Worm (Caenorhabditis elegans) whole organism, L3 larva: ENCODE results near the gene nspc-19.
"Not testable (repeated sequence)": the region's sequence is repeated elsewhere in the genome, so short reads cannot be mapped to it uniquely, and the experiment has no call there.

ENCODE experiments used
- R02D3.7 ChIP-seq: fragments of 150-350 bp; optimal IDR thresholded peaks from 2 replicates; lab custom pipeline; 2014; ENCODE audit warnings: missing biosample characterization, missing genetic modification characterization
- ZK546.5 ChIP-seq: sonication (generic microtip); optimal IDR thresholded peaks from 2 replicates; lab custom pipeline; 2017; ENCODE audit warnings: missing biosample characterization, missing genetic modification characterization
- aly-2 ChIP-seq: fragments of 150-350 bp; optimal IDR thresholded peaks from 2 replicates; lab custom pipeline; 2014; ENCODE audit warnings: missing biosample characterization, missing genetic modification characterization
- ama-1 ChIP-seq: fragments of 150-350 bp; optimal IDR thresholded peaks from 2 replicates; lab custom pipeline; 2018
- ceh-16 ChIP-seq: sonication (generic microtip); optimal IDR thresholded peaks from 2 replicates; lab custom pipeline; 2017; ENCODE audit warnings: missing biosample characterization, missing genetic modification characterization
- ceh-28 ChIP-seq: fragments of 150-350 bp; optimal IDR thresholded peaks from 2 replicates; lab custom pipeline; 2014; ENCODE audit warnings: missing biosample characterization, missing genetic modification reagents, missing genetic modification characterization
- ceh-82 ChIP-seq: fragments of 150-350 bp; optimal IDR thresholded peaks from 2 replicates; lab custom pipeline; 2014; ENCODE audit warnings: missing biosample characterization, missing genetic modification characterization
- ceh-9 ChIP-seq: sonication (generic microtip); optimal IDR thresholded peaks from 2 replicates; lab custom pipeline; 2018; ENCODE audit warnings: missing biosample characterization, missing genetic modification characterization
- daf-12 ChIP-seq: fragments of 150-350 bp; optimal IDR thresholded peaks from 2 replicates; lab custom pipeline; 2014; ENCODE audit warnings: missing biosample characterization, missing genetic modification reagents, missing genetic modification characterization
- egl-27 ChIP-seq: sonication (generic microtip); optimal IDR thresholded peaks from 4 replicates; lab custom pipeline; 2017; ENCODE audit warnings: missing biosample characterization, missing genetic modification reagents, missing genetic modification characterization
- egl-5 ChIP-seq: fragments of 150-350 bp; optimal IDR thresholded peaks from 2 replicates; lab custom pipeline; 2017; ENCODE audit warnings: missing biosample characterization, missing genetic modification reagents, missing genetic modification characterization, inconsistent platforms
- elt-1 ChIP-seq: fragments of 150-350 bp; optimal IDR thresholded peaks from 2 replicates; lab custom pipeline; 2014; ENCODE audit warnings: missing biosample characterization, missing genetic modification characterization
- elt-2 ChIP-seq: sonication (generic microtip); optimal IDR thresholded peaks from 2 replicates; lab custom pipeline; 2016; ENCODE audit warnings: missing genetic modification reagents, mild to moderate bottlenecking, missing genetic modification characterization, missing compliant biosample characterization
- elt-3 ChIP-seq, 3 experiments: fragments of 150-350 bp in 1 of 3; sonication (generic microtip) in 2 of 3; optimal IDR thresholded peaks; 2 replicates in 2 of 3; 4 replicates in 1 of 3; lab custom pipeline; 2014 to 2017; ENCODE audit warnings: missing biosample characterization in 3 of 3, missing genetic modification characterization in 3 of 3
- eor-1 ChIP-seq, 2 experiments: fragments of 150-350 bp; optimal IDR thresholded peaks; 2 replicates each; lab custom pipeline; 2014 to 2018; ENCODE audit warnings: missing biosample characterization in 2 of 2, missing genetic modification characterization in 2 of 2
- fkh-10 ChIP-seq: sonication (generic microtip); optimal IDR thresholded peaks from 2 replicates; lab custom pipeline; 2017; ENCODE audit warnings: missing biosample characterization, missing genetic modification reagents, missing genetic modification characterization
- fkh-2 ChIP-seq: fragments of 150-350 bp; optimal IDR thresholded peaks from 2 replicates; lab custom pipeline; 2014; ENCODE audit warnings: missing biosample characterization, missing genetic modification reagents, missing genetic modification characterization
- fos-1 ChIP-seq: fragments of 150-350 bp; optimal IDR thresholded peaks from 2 replicates; lab custom pipeline; 2014; ENCODE audit warnings: missing biosample characterization, missing genetic modification characterization
- hmg-11 ChIP-seq: sonication (generic microtip); optimal IDR thresholded peaks from 2 replicates; lab custom pipeline; 2016; ENCODE audit warnings: missing genetic modification characterization, missing compliant biosample characterization
- jun-1 ChIP-seq: fragments of 150-350 bp; optimal IDR thresholded peaks from 2 replicates; lab custom pipeline; 2014; ENCODE audit warnings: missing biosample characterization, missing genetic modification reagents, missing genetic modification characterization
- lin-15B ChIP-seq: fragments of 150-350 bp; optimal IDR thresholded peaks from 2 replicates; lab custom pipeline; 2014; ENCODE audit warnings: missing biosample characterization, missing genetic modification characterization
- lin-39 ChIP-seq: fragments of 150-350 bp; optimal IDR thresholded peaks from 2 replicates; lab custom pipeline; 2018; ENCODE audit warnings: missing biosample characterization, missing genetic modification reagents, missing genetic modification characterization
- lsy-12 ChIP-seq: sonication (generic microtip); optimal IDR thresholded peaks from 2 replicates; lab custom pipeline; 2016; ENCODE audit warnings: mild to moderate bottlenecking, missing genetic modification characterization, missing compliant biosample characterization
- mdl-1 ChIP-seq: fragments of 150-350 bp; optimal IDR thresholded peaks from 2 replicates; lab custom pipeline; 2014; ENCODE audit warnings: missing biosample characterization, missing genetic modification characterization
- mml-1 ChIP-seq: fragments of 150-350 bp; sonication (generic microtip); optimal IDR thresholded peaks from 3 replicates; lab custom pipeline; 2014; ENCODE audit warnings: missing biosample characterization, missing genetic modification characterization
- nfya-1 ChIP-seq: sonication (generic microtip); optimal IDR thresholded peaks from 2 replicates; lab custom pipeline; 2017; ENCODE audit warnings: missing genetic modification characterization, mild to moderate bottlenecking, missing compliant biosample characterization, antibody characterized with exemption, moderate library complexity; ENCODE audit not compliant: insufficient read depth
- nhr-11 ChIP-seq: fragments of 150-350 bp; optimal IDR thresholded peaks from 2 replicates; lab custom pipeline; 2014; ENCODE audit warnings: missing biosample characterization, missing genetic modification characterization
- nhr-12 ChIP-seq: fragments of 150-350 bp; optimal IDR thresholded peaks from 2 replicates; lab custom pipeline; 2014; ENCODE audit warnings: missing biosample characterization, missing genetic modification characterization
- nhr-23 ChIP-seq: fragments of 150-350 bp; optimal IDR thresholded peaks from 2 replicates; lab custom pipeline; 2014; ENCODE audit warnings: missing biosample characterization, missing genetic modification reagents, missing genetic modification characterization
- nhr-237 ChIP-seq: fragments of 150-350 bp; optimal IDR thresholded peaks from 2 replicates; lab custom pipeline; 2014; ENCODE audit warnings: missing biosample characterization, missing genetic modification characterization
- nhr-25 ChIP-seq: sonication (generic microtip); optimal IDR thresholded peaks from 2 replicates; lab custom pipeline; 2017; ENCODE audit warnings: missing biosample characterization, missing genetic modification characterization
- nhr-28 ChIP-seq: fragments of 150-350 bp; optimal IDR thresholded peaks from 2 replicates; lab custom pipeline; 2014; ENCODE audit warnings: missing biosample characterization, missing genetic modification characterization
- nhr-43 ChIP-seq: sonication (generic microtip); optimal IDR thresholded peaks from 2 replicates; lab custom pipeline; 2016; ENCODE audit warnings: mild to moderate bottlenecking, missing genetic modification characterization, missing compliant biosample characterization; ENCODE audit not compliant: poor library complexity, severe bottlenecking
- nhr-67 ChIP-seq: fragments of 150-350 bp; optimal IDR thresholded peaks from 2 replicates; lab custom pipeline; 2014; ENCODE audit warnings: missing biosample characterization, missing genetic modification characterization
- nhr-76 ChIP-seq: fragments of 150-350 bp; sonication (generic microtip); optimal IDR thresholded peaks from 5 replicates; lab custom pipeline; 2014; ENCODE audit warnings: missing biosample characterization, missing genetic modification characterization
- nhr-77 ChIP-seq: fragments of 150-350 bp; optimal IDR thresholded peaks from 2 replicates; lab custom pipeline; 2014; ENCODE audit warnings: missing biosample characterization, missing genetic modification characterization
- pha-4 ChIP-seq: fragments of 150-350 bp; optimal IDR thresholded peaks from 2 replicates; lab custom pipeline; 2014; ENCODE audit warnings: missing biosample characterization, missing genetic modification reagents, missing genetic modification characterization
- pqm-1 ChIP-seq: fragments of 150-350 bp; optimal IDR thresholded peaks from 2 replicates; lab custom pipeline; 2017; ENCODE audit warnings: missing biosample characterization, missing genetic modification characterization, inconsistent platforms
- sea-2 ChIP-seq: fragments of 150-350 bp; sonication (generic microtip); optimal IDR thresholded peaks from 4 replicates; lab custom pipeline; 2014; ENCODE audit warnings: missing biosample characterization, missing genetic modification reagents, missing genetic modification characterization
- skn-1 ChIP-seq: fragments of 150-350 bp; optimal IDR thresholded peaks from 2 replicates; lab custom pipeline; 2014; ENCODE audit warnings: missing biosample characterization, missing genetic modification characterization
- snpc-4 ChIP-seq: fragments of 150-350 bp; optimal IDR thresholded peaks from 2 replicates; lab custom pipeline; 2014; ENCODE audit warnings: missing biosample characterization, missing genetic modification characterization
- tbx-2 ChIP-seq: sonication (generic microtip); optimal IDR thresholded peaks from 2 replicates; lab custom pipeline; 2016; ENCODE audit warnings: mild to moderate bottlenecking, missing genetic modification characterization, missing compliant biosample characterization
- unc-39 ChIP-seq: sonication (generic microtip); optimal IDR thresholded peaks from 4 replicates; lab custom pipeline; 2017; ENCODE audit warnings: missing biosample characterization, missing genetic modification characterization
- unc-62 ChIP-seq: fragments of 150-350 bp; sonication (generic microtip); optimal IDR thresholded peaks from 4 replicates; lab custom pipeline; 2014; ENCODE audit warnings: missing biosample characterization, missing genetic modification reagents, missing genetic modification characterization
- ztf-11 ChIP-seq: fragments of 150-350 bp; optimal IDR thresholded peaks from 2 replicates; lab custom pipeline; 2014; ENCODE audit warnings: missing biosample characterization, missing genetic modification characterization
- ztf-4 ChIP-seq: fragments of 150-350 bp; optimal IDR thresholded peaks from 2 replicates; lab custom pipeline; 2014; ENCODE audit warnings: missing biosample characterization, missing genetic modification characterization

The nspc-19 gene

ce11 chrX:14528399-14528798 is at the start of gene nspc-19:
Gene nspc-19, plus strand, starts transcription at chrX:14528699.
- TF ChIP-seq mdl-1 (tag; lab: Kevin White, UChicago); pqm-1 (tag; lab: Kevin White, UChicago); pha-4: not testable (repeated sequence)
- TF ChIP-seq, all 47 proteins: peak for 0; not testable (repeated sequence) for 47

ce11 chrX:14478743-14479428 is 49.6 kb upstream of the nspc-19 start, which contains the start of gene M163.11:
Gene M163.11, plus strand, starts transcription at chrX:14479378.
- no peak for TF ChIP-seq unc-62 (GFP tag; lab: Kevin White, UChicago)
- peak; percentile 8 for TF ChIP-seq nhr-25
- no peak for TF ChIP-seq snpc-4 (tag; lab: Kevin White, UChicago)
- TF ChIP-seq elt-2: peak; percentile 36
- peak; percentile 71 for TF ChIP-seq nhr-43 (tag; lab: Kevin White, UChicago)
- peak; percentile 3 for TF ChIP-seq lsy-12 (tag; lab: Kevin White, UChicago)
- no peak for TF ChIP-seq nhr-12 (tag; lab: Kevin White, UChicago)
- TF ChIP-seq egl-27 (tag; lab: Kevin White, UChicago): no peak
- no peak for TF ChIP-seq eor-1 (tag; optimal IDR thresholded peaks at IDR 0.05; lab: Kevin White, UChicago)
- no peak for TF ChIP-seq hmg-11 (tag; lab: Kevin White, UChicago)
- TF ChIP-seq pha-4: no peak
- no peak for TF ChIP-seq ceh-82 (tag; lab: Kevin White, UChicago)
- TF ChIP-seq, all 47 proteins: peak for 4

- TF ChIP-seq ceh-9 (tag; lab: Kevin White, UChicago) (no peak), nfya-1 (peak; percentile 80), nhr-77 (tag; lab: Kevin White, UChicago) (no peak), lin-15B (tag; lab: Kevin White, UChicago) (peak; percentile 51), ceh-82 (tag; lab: Kevin White, UChicago) (peak; percentile 13), nhr-11 (tag; lab: Kevin White, UChicago) (peak; percentile 40), lsy-12 (tag; lab: Kevin White, UChicago) (no peak), daf-12 (no peak), fos-1 (tag; lab: Kevin White, UChicago) (no peak), ama-1 (lab: Kevin White, UChicago) (no peak), lin-39 (tag; lab: Kevin White, UChicago) (peak; percentile 90), fkh-2 (tag; lab: Kevin White, UChicago) (no peak), aly-2 (tag; lab: Kevin White, UChicago) (no peak), egl-27 (tag; lab: Kevin White, UChicago) (no peak), mdl-1 (tag; lab: Kevin White, UChicago) (no peak), nhr-23 (peak; percentile 86), ceh-16 (tag; lab: Kevin White, UChicago) (no peak), mml-1 (tag; lab: Kevin White, UChicago) (no peak), hmg-11 (tag; lab: Kevin White, UChicago) (peak; percentile 74), pqm-1 (tag; lab: Kevin White, UChicago) (no peak), jun-1 (tag; lab: Kevin White, UChicago) (peak; percentile 53), eor-1 (tag; optimal IDR thresholded peaks at IDR 0.05; lab: Kevin White, UChicago) (no peak), unc-62 (GFP tag; lab: Kevin White, UChicago) (no peak), snpc-4 (tag; lab: Kevin White, UChicago) (peak; percentile 93), ceh-28 (tag; lab: Kevin White, UChicago) (peak; percentile 70), ZK546.5 (tag; lab: Kevin White, UChicago) (no peak), elt-1 (peak; percentile 17), elt-3 (tag; optimal IDR thresholded peaks at IDR 0.05; lab: Kevin White, UChicago) (no peak), R02D3.7 (tag; lab: Kevin White, UChicago) (peak; percentile 51), egl-5 (tag; lab: Kevin White, UChicago) (no peak), ztf-4 (tag; lab: Kevin White, UChicago) (no peak), tbx-2 (tag; lab: Kevin White, UChicago) (peak; percentile 57), ztf-11 (no peak), nhr-43 (tag; lab: Kevin White, UChicago) (peak; percentile 75), nhr-237 (tag; lab: Kevin White, UChicago) (no peak), skn-1 (tag; lab: Kevin White, UChicago) (peak; percentile 55), pha-4 (peak; percentile 85), fkh-10 (GFP tag; lab: Kevin White, UChicago) (no peak), nhr-76 (tag; lab: Kevin White, UChicago) (no peak), elt-2 (peak; percentile 61), nhr-67 (tag; lab: Kevin White, UChicago) (no peak), sea-2 (GFP tag; lab: Kevin White, UChicago) (no peak), unc-39 (tag; lab: Kevin White, UChicago) (no peak), nhr-25 (peak; percentile 83), nhr-28 (tag; lab: Kevin White, UChicago) (no peak), nhr-12 (tag; lab: Kevin White, UChicago) (no peak)
Observed at ce11 chrX:14480248-14480647, 48.3 kb upstream of the nspc-19 start, which contains the start of gene gfi-3. Gene gfi-3, plus strand, starts transcription at chrX:14480572.
